Worm (Caenorhabditis elegans): ENCODE results near the gene qars-1.

DNA sequence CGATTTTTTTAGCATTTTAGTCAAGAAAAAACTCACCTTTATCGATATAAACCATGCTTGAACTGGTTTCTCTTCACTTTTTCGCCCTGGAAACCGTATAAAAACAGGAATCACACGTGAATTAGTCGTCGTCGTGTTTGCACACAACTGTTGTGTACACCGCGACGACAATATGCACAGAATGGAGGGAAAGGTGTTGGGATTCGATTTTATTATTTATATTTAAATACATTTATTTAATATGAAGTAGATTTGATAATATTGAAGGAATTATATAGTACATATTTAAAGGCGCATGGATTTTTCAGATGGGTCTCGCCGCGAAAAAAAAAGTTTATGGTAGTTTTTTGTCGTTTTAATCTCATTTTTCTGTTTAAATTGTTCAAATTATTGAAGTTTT, 15.9 kb upstream of the qars-1 start, which contains the start of gene Y41E3.8:
- TF ChIP-seq flt-1 (GFP tag; IDR thresholded peaks at IDR 0.05) = no peak
- TF ChIP-seq cog-1 (tag; optimal IDR thresholded peaks at IDR 0.05) = no peak
- TF ChIP-seq med-1 (GFP tag; optimal IDR thresholded peaks at IDR 0.05; ENCODE audit: insufficient read depth) = no peak
- no peak for TF ChIP-seq klf-2 (GFP tag; conservative IDR thresholded peaks at IDR 0.05)
- no peak for TF ChIP-seq ztf-23 (GFP tag; IDR thresholded peaks at IDR 0.05)
- no peak for TF ChIP-seq ztf-29 (GFP tag; IDR thresholded peaks at IDR 0.05)
- no peak for TF ChIP-seq tab-1 (GFP tag; IDR thresholded peaks at IDR 0.05)
- no peak for TF ChIP-seq T22C8.4 (GFP tag; IDR thresholded peaks at IDR 0.05)
